Fruit fly (Drosophila melanogaster) whole organism, wandering third instar larva: ENCODE data around the gene Cys.

Experiments used
- Abd-B ChIP-seq: fragments of >200 bp; optimal IDR thresholded peaks from 2 replicates; lab custom pipeline; 2017; ENCODE audit warnings: missing biosample characterization, missing genetic modification characterization
- CG32264 ChIP-seq: fragments of 200-800 bp; sonication (Bioruptor generic); optimal IDR thresholded peaks from 2 replicates; lab custom pipeline; 2016; ENCODE audit warnings: missing biosample characterization, missing genetic modification characterization
- CrebA ChIP-seq: fragments of 200-800 bp; sonication (Bioruptor generic); optimal IDR thresholded peaks from 2 replicates; lab custom pipeline; 2016; ENCODE audit warnings: missing biosample characterization, mild to moderate bottlenecking, missing genetic modification characterization, borderline replicate concordance
- Dfd ChIP-seq: fragments of >200 bp; optimal IDR thresholded peaks from 2 replicates; lab custom pipeline; 2017; ENCODE audit warnings: missing biosample characterization, missing genetic modification characterization
- Dif ChIP-seq: fragments of 200-275, 200-300 bp; sonication (Bioruptor generic); optimal IDR thresholded peaks from 2 replicates; lab custom pipeline; 2018; ENCODE audit warnings: missing biosample characterization, missing genetic modification characterization; ENCODE audit not compliant: partially characterized antibody
- HLH106 ChIP-seq: fragments of 200-800 bp; optimal IDR thresholded peaks from 3 replicates; lab custom pipeline; 2019; ENCODE audit warnings: missing biosample characterization, mild to moderate bottlenecking, missing genetic modification characterization, moderate library complexity
- Hnf4 ChIP-seq: fragments of 200-800 bp; sonication (Bioruptor generic); optimal IDR thresholded peaks from 2 replicates; lab custom pipeline; 2016; ENCODE audit warnings: missing biosample characterization, mild to moderate bottlenecking, missing genetic modification characterization
- Hr78 ChIP-seq: fragments of >200 bp; optimal IDR thresholded peaks from 2 replicates; lab custom pipeline; 2017; ENCODE audit warnings: missing biosample characterization, missing genetic modification characterization
- Hr83 ChIP-seq: fragments of 200-300 bp; sonication (Bioruptor generic); optimal IDR thresholded peaks from 2 replicates; lab custom pipeline; 2016; ENCODE audit warnings: missing biosample characterization, mild to moderate bottlenecking, missing genetic modification characterization, moderate library complexity; ENCODE audit not compliant: poor library complexity, severe bottlenecking
- Myc ChIP-seq: fragments of >200 bp; optimal IDR thresholded peaks from 2 replicates; lab custom pipeline; 2017
- N ChIP-seq: fragments of >200 bp; optimal IDR thresholded peaks from 2 replicates; lab custom pipeline; 2018; ENCODE audit warnings: missing biosample characterization, missing external identifiers, missing genetic modification characterization
- OdsH ChIP-seq: fragments of 200-800 bp; sonication (Bioruptor generic); optimal IDR thresholded peaks from 2 replicates; lab custom pipeline; 2016; ENCODE audit warnings: missing biosample characterization, mild to moderate bottlenecking, missing genetic modification characterization
- Rel ChIP-seq, 2 experiments: fragments of 200-800 bp; sonication (Bioruptor generic) in 1 of 2; optimal IDR thresholded peaks; 2 replicates in 1 of 2; 3 replicates in 1 of 2; lab custom pipeline; 2016 to 2019; ENCODE audit warnings: mild to moderate bottlenecking in 2 of 2, missing biosample characterization in 2 of 2, missing genetic modification characterization in 2 of 2, moderate library complexity in 1 of 2
- Sp1 ChIP-seq: fragments of 200-800 bp; sonication (Bioruptor generic); optimal IDR thresholded peaks from 3 replicates; lab custom pipeline; 2019; ENCODE audit warnings: missing biosample characterization, mild to moderate bottlenecking, missing genetic modification characterization, moderate library complexity
- Vsx2 ChIP-seq: fragments of 200-300, 225-300 bp; sonication (Bioruptor generic); optimal IDR thresholded peaks from 2 replicates; lab custom pipeline; 2018; ENCODE audit warnings: missing biosample characterization, missing genetic modification characterization; ENCODE audit not compliant: partially characterized antibody
- br ChIP-seq: fragments of 200-800 bp; sonication (Bioruptor generic); optimal IDR thresholded peaks from 2 replicates; lab custom pipeline; 2016; ENCODE audit warnings: missing biosample characterization, missing genetic modification characterization
- brk ChIP-seq: fragments of 200-800 bp; sonication (Bioruptor generic); optimal IDR thresholded peaks from 2 replicates; lab custom pipeline; 2016; ENCODE audit warnings: missing biosample characterization, mild to moderate bottlenecking, missing genetic modification characterization
- dl ChIP-seq, 2 experiments: fragments of 175-275, 200-275 bp in 1 of 2; fragments of 200-275 bp in 1 of 2; sonication (Bioruptor generic); optimal IDR thresholded peaks; lab custom pipeline; 2018; ENCODE audit warnings: mild to moderate bottlenecking in 2 of 2, missing biosample characterization in 2 of 2, missing genetic modification characterization in 2 of 2, moderate library complexity in 2 of 2; ENCODE audit not compliant: partially characterized antibody in 2 of 2, insufficient read depth in 1 of 2
- dsf ChIP-seq: sonication (Bioruptor generic); optimal IDR thresholded peaks from 2 replicates; lab custom pipeline; 2016; ENCODE audit warnings: missing biosample characterization, missing genetic modification characterization, borderline replicate concordance
- ey ChIP-seq: fragments of 200-800 bp; sonication (Bioruptor generic); optimal IDR thresholded peaks from 2 replicates; lab custom pipeline; 2016; ENCODE audit warnings: missing biosample characterization, missing genetic modification characterization
- foxo ChIP-seq, 2 experiments: fragments of 200-800 bp; sonication (Bioruptor generic); optimal IDR thresholded peaks; 2 replicates in 1 of 2; 3 replicates in 1 of 2; lab custom pipeline; 2016 to 2017; ENCODE audit warnings: missing biosample characterization in 2 of 2, missing genetic modification characterization in 2 of 2
- fru ChIP-seq: fragments of 200-800 bp; sonication (Bioruptor generic); optimal IDR thresholded peaks from 3 replicates; lab custom pipeline; 2016; ENCODE audit warnings: missing biosample characterization, mild to moderate bottlenecking, missing genetic modification characterization
- jim ChIP-seq: fragments of 175-275, 200-325 bp; sonication (Bioruptor generic); optimal IDR thresholded peaks from 2 replicates; lab custom pipeline; 2016; ENCODE audit warnings: missing biosample characterization, mild to moderate bottlenecking, missing genetic modification characterization
- lola ChIP-seq: fragments of >200 bp; optimal IDR thresholded peaks from 2 replicates; lab custom pipeline; 2017; ENCODE audit warnings: missing biosample characterization, missing genetic modification characterization
- psq ChIP-seq: fragments of 200-800 bp; sonication (Bioruptor generic); optimal IDR thresholded peaks from 3 replicates; lab custom pipeline; 2017; ENCODE audit warnings: missing biosample characterization, mild to moderate bottlenecking, missing genetic modification characterization, moderate library complexity
- rgr ChIP-seq: fragments of 200-800 bp; sonication (Bioruptor generic); optimal IDR thresholded peaks from 3 replicates; lab custom pipeline; 2016; ENCODE audit warnings: missing biosample characterization, mild to moderate bottlenecking, missing genetic modification characterization
- sage ChIP-seq: fragments of 200-800 bp; sonication (Bioruptor generic); optimal IDR thresholded peaks from 2 replicates; lab custom pipeline; 2016; ENCODE audit warnings: missing biosample characterization, mild to moderate bottlenecking, missing genetic modification characterization
- sv ChIP-seq: fragments of 200-800 bp; sonication (Bioruptor generic); optimal IDR thresholded peaks from 3 replicates; lab custom pipeline; 2016; ENCODE audit warnings: missing biosample characterization, missing genetic modification characterization
- tai ChIP-seq: sonication (Bioruptor generic); optimal IDR thresholded peaks from 2 replicates; lab custom pipeline; 2016; ENCODE audit warnings: missing biosample characterization, missing genetic modification characterization
- usp ChIP-seq: fragments of >200 bp; optimal IDR thresholded peaks from 2 replicates; lab custom pipeline; 2017; ENCODE audit warnings: missing biosample characterization, missing genetic modification characterization
- woc ChIP-seq: sonication (Bioruptor generic); optimal IDR thresholded peaks from 2 replicates; lab custom pipeline; 2016; ENCODE audit warnings: missing biosample characterization, mild to moderate bottlenecking, missing genetic modification characterization

Gene Cys

dm6 chr3R:14569411-14570107 is at the start of gene Cys:
Gene Cys (minus strand): TSS chr3R:14569644.
- TF ChIP-seq Hr78 (GFP tag; lab: Kevin White, UChicago) (no peak), Dif (GFP tag; lab: Kevin White, UChicago) (peak; percentile 69), Myc (lab: Kevin White, UChicago) (no peak), dsf (no peak), HLH106 (no peak), CrebA (GFP tag; lab: Kevin White, UChicago) (no peak), ey (GFP tag; lab: Kevin White, UChicago) (no peak), fru (GFP tag; lab: Kevin White, UChicago) (no peak), tai (GFP tag; lab: Kevin White, UChicago) (no peak), usp (GFP tag; lab: Kevin White, UChicago) (no peak), rgr (GFP tag; lab: Kevin White, UChicago) (peak; percentile 3), lola (GFP tag; lab: Kevin White, UChicago) (no peak), OdsH (GFP tag; lab: Kevin White, UChicago) (no peak), Abd-B (no peak), Hnf4 (GFP tag; lab: Kevin White, UChicago) (peak; percentile 11)
- TF ChIP-seq, all 38 proteins: peak for 3

- TF ChIP-seq foxo (GFP tag; optimal IDR thresholded peaks at IDR 0.05; lab: Kevin White, UChicago): no peak
- TF ChIP-seq rgr (GFP tag; lab: Kevin White, UChicago): peak; percentile 48
- TF ChIP-seq Rel (GFP tag; optimal IDR thresholded peaks at IDR 0.05; lab: Kevin White, UChicago): no peak
- no peak for TF ChIP-seq Rel (tag; optimal IDR thresholded peaks at IDR 0.05; lab: Kevin White, UChicago)
- TF ChIP-seq dl (GFP tag; optimal IDR thresholded peaks at IDR 0.05; lab: Kevin White, UChicago; ENCODE audit: insufficient read depth in 1 of 2, partially characterized antibody in 2 of 2): no peak
- no peak for TF ChIP-seq Hnf4 (GFP tag; lab: Kevin White, UChicago)
- TF ChIP-seq dsf: no peak
- no peak for TF ChIP-seq N
- TF ChIP-seq Myc (lab: Kevin White, UChicago): no peak
- TF ChIP-seq sv (GFP tag; lab: Kevin White, UChicago): no peak
- no peak for TF ChIP-seq tai (GFP tag; lab: Kevin White, UChicago)
- TF ChIP-seq woc (GFP tag; lab: Kevin White, UChicago): no peak
- peak; percentile 44 for TF ChIP-seq Sp1 (GFP tag; lab: Kevin White, UChicago)
- TF ChIP-seq usp (GFP tag; lab: Kevin White, UChicago): no peak
- TF ChIP-seq HLH106: peak; percentile 56
- no peak for TF ChIP-seq Vsx2 (GFP tag; lab: Kevin White, UChicago)
- TF ChIP-seq brk (GFP tag; lab: Kevin White, UChicago): no peak
- peak; percentile 30 for TF ChIP-seq OdsH (GFP tag; lab: Kevin White, UChicago)
- peak; percentile 18 for TF ChIP-seq psq
- TF ChIP-seq Hr83 (GFP tag; lab: Kevin White, UChicago): no peak
These were observed 39.6 kb upstream of the Cys start, which contains the start of gene CG14853 for dm6 chr3R:14608892-14609692. Gene CG14853 (plus strand): TSS chr3R:14609642.

DNA sequence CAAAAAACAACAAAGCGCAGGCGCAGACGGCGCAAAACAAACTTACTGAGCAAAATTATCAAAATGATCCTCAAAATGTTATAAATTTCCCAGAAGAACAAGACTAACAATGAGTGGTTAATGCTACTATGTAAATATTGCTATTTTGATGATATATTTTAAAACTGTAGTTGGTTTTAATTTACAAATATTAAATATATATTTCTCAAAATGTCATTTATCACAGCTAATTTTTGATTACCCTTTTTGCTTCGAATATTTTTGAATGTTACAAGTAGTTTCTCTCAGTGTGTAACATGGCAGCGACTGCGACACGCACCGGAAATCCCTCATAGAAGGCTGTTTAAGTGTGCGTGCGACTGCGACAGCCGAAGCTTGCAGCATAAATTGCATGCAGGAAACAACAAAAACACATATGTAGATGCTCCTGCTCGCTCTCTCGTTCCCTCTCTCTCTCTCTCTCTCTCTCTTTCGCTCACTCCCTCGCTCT is 28.5 kb upstream of the Cys start:
- peak; percentile 10 for TF ChIP-seq fru (GFP tag; lab: Kevin White, UChicago)
- TF ChIP-seq Abd-B: no peak
- peak; percentile 5 for TF ChIP-seq HLH106
- no peak for TF ChIP-seq brk (GFP tag; lab: Kevin White, UChicago)
- no peak for TF ChIP-seq br (GFP tag; lab: Kevin White, UChicago)
- no peak for TF ChIP-seq sage (GFP tag; lab: Kevin White, UChicago)
- TF ChIP-seq dl (GFP tag; optimal IDR thresholded peaks at IDR 0.05; lab: Kevin White, UChicago; ENCODE audit: insufficient read depth in 1 of 2, partially characterized antibody in 2 of 2): no peak
- TF ChIP-seq foxo (GFP tag; optimal IDR thresholded peaks at IDR 0.05; lab: Kevin White, UChicago): peak in 1 of 2 experiments; percentile 18
- no peak for TF ChIP-seq dsf
- no peak for TF ChIP-seq Hr83 (GFP tag; lab: Kevin White, UChicago)
- TF ChIP-seq jim (GFP tag; lab: Kevin White, UChicago): no peak
- no peak for TF ChIP-seq Dfd
- TF ChIP-seq Rel (GFP tag; optimal IDR thresholded peaks at IDR 0.05; lab: Kevin White, UChicago): no peak
- TF ChIP-seq Rel (tag; optimal IDR thresholded peaks at IDR 0.05; lab: Kevin White, UChicago): no peak
- TF ChIP-seq CG32264: no peak
- no peak for TF ChIP-seq Sp1 (GFP tag; lab: Kevin White, UChicago)
- TF ChIP-seq N: no peak
- no peak for TF ChIP-seq tai (GFP tag; lab: Kevin White, UChicago)
- TF ChIP-seq, all 38 proteins: peak for 3
